Worm (Caenorhabditis elegans): ENCODE measurements around the gene tag-329.

- TF ChIP-seq W03F9.2 (tag; optimal IDR thresholded peaks at IDR 0.05): no peak
- no peak for TF ChIP-seq him-1 (tag; optimal IDR thresholded peaks at IDR 0.05)
Observed at ce11 chrV:9545238-9545709, 10.6 kb downstream of the tag-329 start, which contains the start of the genes his-35 and his-41.
